Fruit fly (Drosophila melanogaster): ENCODE data around the gene ntc.

DNA sequence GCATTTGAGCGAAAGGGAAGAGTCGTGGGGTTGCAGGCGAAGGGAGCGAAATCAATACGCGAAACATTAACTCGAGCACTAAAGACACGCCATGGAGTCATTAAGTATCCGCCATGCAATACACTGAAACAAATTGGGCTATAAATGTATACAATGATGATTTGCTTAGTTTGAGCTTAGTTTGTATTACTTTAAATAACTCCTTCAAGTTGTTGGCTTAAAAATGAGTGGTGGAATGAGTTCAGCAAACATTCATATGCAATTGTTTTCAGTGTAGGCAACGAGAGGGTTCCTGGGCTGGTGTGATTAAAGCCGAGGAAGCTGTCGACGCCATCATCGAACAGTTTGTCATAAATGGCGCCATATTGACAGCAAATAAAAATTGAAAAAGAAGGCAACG lies 8.6 kb downstream of the ntc start:
- TF ChIP-seq CG34367 (tag; optimal IDR thresholded peaks at IDR 0.05) = no peak
- TF ChIP-seq Pif1A (GFP tag; optimal IDR thresholded peaks at IDR 0.05) = no peak
- no peak for TF ChIP-seq Snoo (tag; optimal IDR thresholded peaks at IDR 0.05)
- no peak for TF ChIP-seq EcR (GFP tag; optimal IDR thresholded peaks at IDR 0.05)
- TF ChIP-seq CG8301 (tag; optimal IDR thresholded peaks at IDR 0.05) = no peak
- no peak for TF ChIP-seq Ets98B (GFP tag; IDR thresholded peaks at IDR 0.05)
